Worm (Caenorhabditis elegans) whole organism, late embryonic: Measurements from ENCODE around the gene Y37E11B.2.

Experiments used
- K02D7.2 ChIP-seq: sonication (generic microtip); optimal IDR thresholded peaks from 2 replicates; lab custom pipeline; 2017; ENCODE audit warnings: mild to moderate bottlenecking, missing genetic modification characterization, missing compliant biosample characterization
- K09A11.1 ChIP-seq: sonication (generic microtip); optimal IDR thresholded peaks from 2 replicates; lab custom pipeline; 2017; ENCODE audit warnings: antibody characterized with exemption, mild to moderate bottlenecking, missing genetic modification characterization, missing compliant biosample characterization; ENCODE audit not compliant: insufficient read depth
- ceh-24 ChIP-seq: sonication (generic microtip); optimal IDR thresholded peaks from 2 replicates; lab custom pipeline; 2016; ENCODE audit warnings: mild to moderate bottlenecking, missing genetic modification characterization, missing compliant biosample characterization
- elt-4 ChIP-seq: sonication (generic microtip); optimal IDR thresholded peaks from 2 replicates; lab custom pipeline; 2016; ENCODE audit warnings: missing genetic modification characterization, missing compliant biosample characterization
- hlh-6 ChIP-seq: sonication (generic microtip); optimal IDR thresholded peaks from 2 replicates; lab custom pipeline; 2016; ENCODE audit warnings: missing genotype, missing genetic modification characterization, missing compliant biosample characterization
- hlh-8 ChIP-seq: sonication (generic microtip); optimal IDR thresholded peaks from 2 replicates; lab custom pipeline; 2016; ENCODE audit warnings: missing genotype, missing genetic modification characterization, missing compliant biosample characterization

ce11 chrIV:3559201-3559600, 19.1 kb upstream of the Y37E11B.2 start:
- TF ChIP-seq K02D7.2 = no peak
- TF ChIP-seq elt-4 = no peak
- TF ChIP-seq hlh-8 (tag; lab: Kevin White, UChicago) = no peak
- no peak for TF ChIP-seq ceh-24
- no peak for TF ChIP-seq K09A11.1 (tag; lab: Kevin White, UChicago)
- TF ChIP-seq hlh-6 (tag; lab: Kevin White, UChicago) = no peak
